Worm (Caenorhabditis elegans) whole organism, L4 larva: ENCODE measurements around the gene srbc-40.

Experiments
- F26F4.8 ChIP-seq: fragments of 200-800 bp; sonication (Bioruptor generic); conservative IDR thresholded peaks from 2 replicates; pipeline ENCODE4 v1.3.6; 2022; ENCODE audit warnings: missing genetic modification characterization, missing compliant biosample characterization
- F37D6.2 ChIP-seq: sonication (generic microtip); optimal IDR thresholded peaks from 2 replicates; lab custom pipeline; 2016; ENCODE audit warnings: mild to moderate bottlenecking, missing genetic modification characterization, missing compliant biosample characterization
- F44E2.7 ChIP-seq: fragments of 200-800 bp; sonication (Bioruptor generic); IDR thresholded peaks from 2 replicates; pipeline ENCODE4 v2.1.2; 2022; ENCODE audit warnings: missing genetic modification characterization, missing compliant biosample characterization
- Y48G9A.11 ChIP-seq: fragments of 200-800 bp; sonication (Bioruptor generic); IDR thresholded peaks from 2 replicates; pipeline ENCODE4 v1.3.6; 2022; ENCODE audit warnings: missing genetic modification reagents, missing genetic modification characterization, missing compliant biosample characterization
- Y5F2A.4 ChIP-seq: fragments of 200-800 bp; sonication (Bioruptor generic); optimal IDR thresholded peaks from 2 replicates; lab custom pipeline; 2018; ENCODE audit warnings: mild to moderate bottlenecking, missing genetic modification characterization, missing compliant biosample characterization
- Y75B8A.6 ChIP-seq: fragments of 200-800 bp; sonication (Bioruptor generic); IDR thresholded peaks from 2 replicates; pipeline ENCODE4 v1.3.6; 2022; ENCODE audit warnings: missing genetic modification reagents, missing genetic modification characterization, missing compliant biosample characterization
- ZK546.5 ChIP-seq, 2 experiments: sonication (generic microtip); optimal IDR thresholded peaks; 2 replicates each; lab custom pipeline; 2017; ENCODE audit warnings: missing biosample characterization in 2 of 2, missing genetic modification characterization in 2 of 2
- aha-1 ChIP-seq: fragments of 150-350 bp; peaks from one replicate; lab custom pipeline; 2014; ENCODE audit warnings: missing biosample characterization, missing genetic modification characterization
- aly-2 ChIP-seq: sonication (generic microtip); optimal IDR thresholded peaks from 2 replicates; lab custom pipeline; 2018; ENCODE audit warnings: missing biosample characterization, missing genetic modification characterization
- arid-1 ChIP-seq: fragments of 200-800 bp; sonication (Bioruptor generic); conservative IDR thresholded peaks from 2 replicates; pipeline ENCODE4 v1.3.6; 2022; ENCODE audit warnings: missing genetic modification reagents, missing genetic modification characterization, missing compliant biosample characterization
- ceh-20 ChIP-seq: fragments of 200-800 bp; sonication (Bioruptor generic); IDR thresholded peaks from 2 replicates; pipeline ENCODE4 v1.3.6; 2022; ENCODE audit warnings: missing genetic modification reagents, missing genetic modification characterization, missing compliant biosample characterization
- ceh-44 ChIP-seq: fragments of 200-800 bp; sonication (Bioruptor generic); IDR thresholded peaks from 2 replicates; pipeline ENCODE4 v1.3.6; 2022; ENCODE audit warnings: missing genetic modification reagents, missing genetic modification characterization, missing compliant biosample characterization
- cey-2 ChIP-seq: sonication (generic microtip); optimal IDR thresholded peaks from 3 replicates; lab custom pipeline; 2017; ENCODE audit warnings: missing genetic modification characterization, mild to moderate bottlenecking, missing compliant biosample characterization, antibody characterized with exemption, borderline replicate concordance; ENCODE audit not compliant: insufficient read depth
- ctbp-1 ChIP-seq: fragments of 200-800 bp; sonication (Bioruptor generic); IDR thresholded peaks from 2 replicates; pipeline ENCODE4 v1.3.6; 2022; ENCODE audit warnings: missing genetic modification reagents, missing genetic modification characterization, missing compliant biosample characterization
- daf-12 ChIP-seq: fragments of 150-350 bp; optimal IDR thresholded peaks from 2 replicates; lab custom pipeline; 2014; ENCODE audit warnings: missing biosample characterization, missing genetic modification reagents, missing genetic modification characterization
- daf-19 ChIP-seq: fragments of 200-800 bp; sonication (Bioruptor generic); conservative IDR thresholded peaks from 2 replicates; pipeline ENCODE4 v1.3.6; 2022; ENCODE audit warnings: missing genetic modification characterization, missing compliant biosample characterization
- dmd-6 ChIP-seq: fragments of 200-800 bp; sonication (Bioruptor generic); IDR thresholded peaks from 2 replicates; pipeline ENCODE4 v1.3.6; 2022; ENCODE audit warnings: missing genetic modification reagents, missing genetic modification characterization, missing compliant biosample characterization
- duxl-1 ChIP-seq: sonication (generic microtip); optimal IDR thresholded peaks from 2 replicates; lab custom pipeline; 2016; ENCODE audit warnings: mild to moderate bottlenecking, missing genetic modification characterization, moderate library complexity, missing compliant biosample characterization; ENCODE audit not compliant: poor library complexity
- dve-1 ChIP-seq: sonication (generic microtip); optimal IDR thresholded peaks from 2 replicates; lab custom pipeline; 2017; ENCODE audit warnings: antibody characterized with exemption, mild to moderate bottlenecking, missing genetic modification characterization, missing compliant biosample characterization; ENCODE audit not compliant: insufficient read depth
- egl-43 ChIP-seq: fragments of 200-800 bp; sonication (Bioruptor generic); IDR thresholded peaks from 2 replicates; pipeline ENCODE4 v1.3.6; 2022; ENCODE audit warnings: missing genetic modification reagents, missing genetic modification characterization, missing compliant biosample characterization
- fkh-10 ChIP-seq: fragments of 150-350 bp; optimal IDR thresholded peaks from 2 replicates; lab custom pipeline; 2014; ENCODE audit warnings: missing biosample characterization, missing genetic modification reagents, missing genetic modification characterization
- hmg-1.1 ChIP-seq: fragments of 200-800 bp; sonication (Bioruptor generic); IDR thresholded peaks from 2 replicates; pipeline ENCODE4 v1.3.6; 2022; ENCODE audit warnings: missing genetic modification reagents, missing genetic modification characterization, missing compliant biosample characterization
- lin-15B ChIP-seq: fragments of 150-350 bp; sonication (generic microtip); optimal IDR thresholded peaks from 3 replicates; lab custom pipeline; 2014; ENCODE audit warnings: missing biosample characterization, missing genetic modification characterization
- lir-3 ChIP-seq: sonication (generic microtip); optimal IDR thresholded peaks from 2 replicates; lab custom pipeline; 2016; ENCODE audit warnings: mild to moderate bottlenecking, missing genetic modification characterization, missing compliant biosample characterization
- lsy-2 ChIP-seq, 2 experiments: fragments of 150-350 bp in 1 of 2; sonication (generic microtip) in 1 of 2; optimal IDR thresholded peaks; 2 replicates each; lab custom pipeline; 2014 to 2017; ENCODE audit warnings: missing biosample characterization in 2 of 2, missing genetic modification characterization in 2 of 2
- madf-9 ChIP-seq: fragments of 200-800 bp; sonication (Bioruptor generic); conservative IDR thresholded peaks from 2 replicates; pipeline ENCODE4 v1.3.6; 2022; ENCODE audit warnings: missing genetic modification reagents, missing genetic modification characterization, missing compliant biosample characterization
- mdl-1 ChIP-seq, 2 experiments: fragments of 150-350 bp in 1 of 2; sonication (generic microtip) in 1 of 2; optimal IDR thresholded peaks; 2 replicates each; lab custom pipeline; 2014 to 2017; ENCODE audit warnings: missing biosample characterization in 2 of 2, missing genetic modification characterization in 2 of 2
- mdt-29 ChIP-seq: fragments of 200-800 bp; sonication (Bioruptor generic); IDR thresholded peaks from 2 replicates; pipeline ENCODE4 v1.3.6; 2022; ENCODE audit warnings: missing genetic modification reagents, missing genetic modification characterization, missing compliant biosample characterization
- mxl-3 ChIP-seq: fragments of 200-800 bp; sonication (Bioruptor generic); optimal IDR thresholded peaks from 2 replicates; lab custom pipeline; 2018; ENCODE audit warnings: mild to moderate bottlenecking, missing genetic modification characterization, missing compliant biosample characterization
- nhr-111 ChIP-seq: fragments of 200-800 bp; sonication (Bioruptor generic); optimal IDR thresholded peaks from 2 replicates; lab custom pipeline; 2018; ENCODE audit warnings: mild to moderate bottlenecking, missing genetic modification characterization, missing compliant biosample characterization
- nhr-237 ChIP-seq: sonication (generic microtip); optimal IDR thresholded peaks from 2 replicates; lab custom pipeline; 2017; ENCODE audit warnings: missing biosample characterization, missing genetic modification characterization
- nhr-6 ChIP-seq: fragments of 150-350 bp; optimal IDR thresholded peaks from 2 replicates; lab custom pipeline; 2014; ENCODE audit warnings: missing biosample characterization, missing genetic modification characterization
- pha-4 ChIP-seq, 2 experiments: fragments of 150-350 bp in 1 of 2; fragments of 200-800 bp in 1 of 2; sonication (Bioruptor generic) in 1 of 2; IDR thresholded peaks in 1 of 2; optimal IDR thresholded peaks in 1 of 2; 2 replicates each; pipeline versions ENCODE4 v1.3.6 to Lab custom; 2014 to 2022; ENCODE audit warnings: missing genetic modification characterization in 2 of 2, missing genetic modification reagents in 2 of 2, missing biosample characterization in 1 of 2, missing compliant biosample characterization in 1 of 2
- php-3 ChIP-seq: fragments of 200-800 bp; sonication (Bioruptor generic); IDR thresholded peaks from 2 replicates; pipeline ENCODE4 v1.3.6; 2022; ENCODE audit warnings: missing genetic modification reagents, missing genetic modification characterization, missing compliant biosample characterization
- snpc-1.2 ChIP-seq: fragments of 200-800 bp; sonication (Bioruptor generic); IDR thresholded peaks from 2 replicates; pipeline ENCODE4 v1.3.6; 2022; ENCODE audit warnings: missing genetic modification reagents, missing genetic modification characterization, missing compliant biosample characterization
- unc-130 ChIP-seq: sonication (generic microtip); optimal IDR thresholded peaks from 2 replicates; lab custom pipeline; 2016; ENCODE audit warnings: missing genetic modification reagents, missing genetic modification characterization, missing compliant biosample characterization
- unc-39 ChIP-seq: sonication (generic microtip); optimal IDR thresholded peaks from 2 replicates; lab custom pipeline; 2017; ENCODE audit warnings: missing biosample characterization, missing genetic modification characterization
- zfp-2 ChIP-seq: sonication (generic microtip); optimal IDR thresholded peaks from 2 replicates; lab custom pipeline; 2016; ENCODE audit warnings: mild to moderate bottlenecking, missing genetic modification characterization, missing compliant biosample characterization
- zip-11 ChIP-seq: fragments of 200-800 bp; sonication (Bioruptor generic); IDR thresholded peaks from 2 replicates; pipeline ENCODE4 v1.3.6; 2022; ENCODE audit warnings: missing genetic modification characterization, missing compliant biosample characterization
- ztf-11 ChIP-seq: fragments of 150-350 bp; optimal IDR thresholded peaks from 2 replicates; lab custom pipeline; 2014; ENCODE audit warnings: missing biosample characterization, missing genetic modification characterization

srbc-40 gene

DNA sequence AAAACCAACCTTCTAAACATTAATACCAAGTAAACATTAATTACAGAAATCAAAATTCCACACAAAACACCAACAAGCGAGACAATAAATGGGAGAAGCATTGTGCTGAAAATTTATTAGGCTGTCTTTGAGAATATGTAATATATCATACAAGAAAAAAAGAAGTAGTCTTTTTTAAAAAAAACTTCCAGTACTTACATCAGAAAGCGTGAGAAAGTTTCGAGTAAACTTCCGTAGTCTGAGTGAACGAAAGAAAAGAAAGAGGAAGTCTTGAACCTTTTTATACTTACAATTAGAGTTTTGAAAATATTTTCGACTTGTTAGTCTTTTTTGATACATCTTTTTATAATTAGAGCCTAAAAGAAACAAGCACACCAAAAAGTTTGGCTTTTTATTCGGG is at the start of gene srbc-40:
srbc-40 (minus strand) TSS at position 101 of the 400 bp plus-strand sequence.
- TF ChIP-seq aha-1: no peak
- TF ChIP-seq nhr-111 (GFP tag; lab: Kevin White, UChicago): no peak
- no peak for TF ChIP-seq ceh-20
- no peak for TF ChIP-seq ctbp-1 (GFP tag; lab: Robert Waterston, UW)
- no peak for TF ChIP-seq zip-11 (GFP tag; lab: Robert Waterston, UW)
- no peak for TF ChIP-seq cey-2 (tag; lab: Kevin White, UChicago)
- no peak for TF ChIP-seq F26F4.8 (GFP tag; lab: Robert Waterston, UW)
- TF ChIP-seq madf-9 (GFP tag; lab: Robert Waterston, UW): no peak

DNA sequence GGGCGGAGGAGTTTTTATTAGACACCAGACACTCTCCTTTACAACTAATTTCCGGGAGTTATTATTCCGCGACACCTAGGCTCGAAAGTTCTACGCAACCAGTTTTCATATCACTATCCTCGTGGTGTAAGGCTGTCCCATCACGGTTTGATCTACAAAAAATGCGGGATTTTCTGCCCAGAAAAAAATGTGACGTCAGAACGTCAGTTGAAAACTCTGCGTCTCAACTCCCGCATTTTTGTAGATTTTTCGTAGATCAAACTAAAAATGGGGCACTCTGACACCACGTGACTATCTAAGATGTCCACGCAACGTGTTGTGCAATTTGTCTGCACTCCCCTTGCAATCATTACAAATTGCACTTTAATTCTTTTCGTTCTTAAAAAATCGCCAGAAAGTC is 45.1 kb upstream of the srbc-40 start, which contains the start of gene str-238:
str-238 (plus strand) TSS at position 301 of the 400 bp plus-strand sequence.
- TF ChIP-seq lsy-2 (tag; optimal IDR thresholded peaks at IDR 0.05; lab: Kevin White, UChicago) (no peak), Y75B8A.6 (GFP tag; lab: Robert Waterston, UW) (no peak), unc-39 (tag; lab: Kevin White, UChicago) (no peak), ZK546.5 (tag; optimal IDR thresholded peaks at IDR 0.05; lab: Kevin White, UChicago) (no peak), ztf-11 (tag; lab: Kevin White, UChicago) (no peak), hmg-1.1 (GFP tag; lab: Robert Waterston, UW) (no peak), lin-15B (tag; lab: Kevin White, UChicago) (no peak), dve-1 (tag; lab: Kevin White, UChicago) (no peak), mdl-1 (tag; optimal IDR thresholded peaks at IDR 0.05; lab: Kevin White, UChicago) (no peak)

DNA sequence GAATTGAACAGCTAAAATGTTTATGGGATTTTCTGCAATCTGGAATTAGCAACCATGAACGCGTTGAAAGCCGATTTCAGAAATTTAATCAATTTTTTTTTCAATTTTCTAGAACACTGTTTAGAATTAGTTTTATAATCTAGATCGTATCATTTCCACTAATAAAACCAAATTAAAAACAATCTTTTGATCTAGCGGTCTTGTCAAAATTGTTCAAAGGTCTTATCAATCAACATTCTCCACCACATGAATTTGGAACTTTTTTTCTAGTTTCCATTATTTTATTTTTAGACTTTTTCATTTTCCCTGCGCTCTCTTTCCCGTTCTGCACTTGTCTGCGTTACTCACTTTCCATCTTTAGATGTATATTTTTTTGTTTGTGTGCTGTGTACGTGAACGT is 42.7 kb upstream of the srbc-40 start, which contains the start of gene srp-2:
srp-2 (plus strand) TSS at position 301 of the 400 bp plus-strand sequence.
- no peak for TF ChIP-seq F44E2.7 (GFP tag; lab: Robert Waterston, UW)
- TF ChIP-seq fkh-10: no peak
- no peak for TF ChIP-seq dmd-6

DNA sequence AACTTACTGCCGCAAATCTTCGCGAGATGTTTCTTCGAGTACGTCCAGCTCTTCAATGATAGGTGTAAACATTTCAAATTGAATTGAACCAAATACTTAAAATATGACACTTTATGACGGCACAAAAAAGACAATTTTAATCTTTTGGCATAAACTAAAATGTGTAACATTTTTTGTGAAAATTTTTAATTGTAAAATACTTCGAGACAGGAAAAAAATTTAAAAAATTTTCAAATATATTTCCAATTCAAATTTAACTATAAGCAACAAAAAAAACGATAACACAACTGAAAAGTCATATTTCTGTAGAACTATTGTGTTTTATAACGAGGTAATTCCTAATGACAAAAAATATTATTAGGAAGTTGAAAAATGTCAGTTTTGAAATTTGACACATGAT is 42.3 kb upstream of the srbc-40 start, which contains the start of gene C05E4.12:
C05E4.12 (minus strand) TSS at position 101 of the 400 bp plus-strand sequence.
- TF ChIP-seq dve-1 (tag; lab: Kevin White, UChicago) (no peak), daf-19 (GFP tag; lab: Robert Waterston, UW) (no peak), F37D6.2 (tag; lab: Kevin White, UChicago) (no peak), nhr-6 (no peak)
- TF ChIP-seq, all 104 proteins: peak for 0

DNA sequence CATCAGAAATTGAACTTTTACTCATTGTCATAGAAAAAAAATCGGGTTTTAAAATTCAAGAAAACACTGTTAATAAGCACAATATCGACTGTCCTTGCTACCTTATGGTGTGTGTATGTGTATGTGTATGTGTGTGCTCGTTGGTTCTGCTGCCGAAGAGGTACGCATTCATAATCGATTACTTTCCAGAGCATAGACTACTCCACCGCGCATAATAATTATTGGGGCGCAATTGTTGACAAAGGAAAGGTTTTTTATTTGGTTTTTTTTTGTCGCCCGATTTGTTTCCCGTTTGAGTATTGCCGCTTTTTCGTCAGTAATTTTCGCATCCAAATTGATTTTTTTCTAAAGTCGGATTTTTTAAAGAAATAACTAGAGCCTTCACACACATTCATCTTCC is 41.6 kb upstream of the srbc-40 start, which contains the start of gene C05E4.15:
C05E4.15 (minus strand) TSS at position 101 of the 400 bp plus-strand sequence.
- TF ChIP-seq zfp-2 (tag; lab: Kevin White, UChicago) (no peak), php-3 (GFP tag; lab: Robert Waterston, UW) (no peak), duxl-1 (no peak), nhr-237 (tag; lab: Kevin White, UChicago) (no peak), mdt-29 (no peak), arid-1 (GFP tag; lab: Robert Waterston, UW) (no peak), zip-11 (GFP tag; lab: Robert Waterston, UW) (no peak), nhr-111 (GFP tag; lab: Kevin White, UChicago) (no peak), snpc-1.2 (no peak), egl-43 (no peak)

DNA sequence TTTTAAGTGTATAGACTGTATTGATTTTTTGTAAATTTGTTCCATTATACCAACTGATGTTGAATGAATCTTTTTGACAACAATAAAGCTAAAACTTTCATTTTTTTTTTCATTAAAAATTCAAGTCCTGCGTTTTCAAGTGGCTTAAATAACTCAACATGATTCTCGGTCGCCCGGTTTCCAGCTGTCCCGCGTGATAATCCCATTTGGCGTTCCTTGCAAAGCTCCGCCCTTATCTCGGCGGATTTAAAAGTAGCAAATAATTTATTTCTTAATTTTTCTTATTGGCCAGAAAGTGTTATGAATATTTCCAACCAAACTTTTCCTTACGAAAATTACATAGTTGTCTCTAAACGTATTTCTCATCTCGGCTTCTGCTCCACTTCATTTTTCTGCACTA is 36.5 kb upstream of the srbc-40 start, which contains the start of gene str-20:
str-20 (plus strand) TSS at position 301 of the 400 bp plus-strand sequence.
- TF ChIP-seq fkh-10 (no peak), ZK546.5 (tag; optimal IDR thresholded peaks at IDR 0.05; lab: Kevin White, UChicago) (no peak), Y5F2A.4 (GFP tag; lab: Kevin White, UChicago) (no peak), snpc-1.2 (no peak), pha-4 (GFP tag; IDR thresholded peaks at IDR 0.05; lab: Robert Waterston, UW) (no peak), pha-4 (tag; optimal IDR thresholded peaks at IDR 0.05; lab: Kevin White, UChicago) (no peak), aly-2 (tag; lab: Kevin White, UChicago) (no peak), daf-12 (tag; lab: Kevin White, UChicago) (no peak), ceh-44 (GFP tag; lab: Robert Waterston, UW) (no peak), unc-39 (tag; lab: Kevin White, UChicago) (no peak), lir-3 (tag; lab: Kevin White, UChicago) (no peak), lsy-2 (tag; optimal IDR thresholded peaks at IDR 0.05; lab: Kevin White, UChicago) (no peak), Y75B8A.6 (GFP tag; lab: Robert Waterston, UW) (no peak), mxl-3 (GFP tag; lab: Kevin White, UChicago) (no peak), Y48G9A.11 (GFP tag; lab: Robert Waterston, UW) (no peak), unc-130 (GFP tag; lab: Kevin White, UChicago) (no peak)
